Worm (Caenorhabditis elegans) whole organism, late embryonic: Measurements from ENCODE around the gene taf-7.2.

Source experiments
- C08G9.2 ChIP-seq: sonication (generic microtip); optimal IDR thresholded peaks from 2 replicates; lab custom pipeline; 2016; ENCODE audit warnings: mild to moderate bottlenecking, missing genetic modification characterization, moderate library complexity, missing compliant biosample characterization
- F13H6.1 ChIP-seq: sonication (generic microtip); optimal IDR thresholded peaks from 2 replicates; lab custom pipeline; 2016; ENCODE audit warnings: missing genetic modification characterization, missing compliant biosample characterization
- T23F11.4 ChIP-seq: fragments of 200-800 bp; sonication (Bioruptor generic); optimal IDR thresholded peaks from 2 replicates; lab custom pipeline; 2018; ENCODE audit warnings: mild to moderate bottlenecking, missing genetic modification characterization, missing compliant biosample characterization
- Y22D7AL.16 ChIP-seq: sonication (generic microtip); optimal IDR thresholded peaks from 2 replicates; lab custom pipeline; 2016; ENCODE audit warnings: missing genetic modification characterization, missing compliant biosample characterization
- ahr-1 ChIP-seq: sonication (generic microtip); optimal IDR thresholded peaks from 2 replicates; lab custom pipeline; 2016; ENCODE audit warnings: missing genetic modification characterization, missing compliant biosample characterization
- ama-1 ChIP-seq: fragments of 150-350 bp; optimal IDR thresholded peaks from 2 replicates; lab custom pipeline; 2014
- ceh-18 ChIP-seq: sonication (generic microtip); optimal IDR thresholded peaks from 2 replicates; lab custom pipeline; 2016; ENCODE audit warnings: missing genetic modification characterization, missing compliant biosample characterization
- ceh-19 ChIP-seq: fragments of 200-800 bp; sonication (Bioruptor generic); optimal IDR thresholded peaks from 2 replicates; lab custom pipeline; 2018; ENCODE audit warnings: mild to moderate bottlenecking, missing genetic modification characterization, missing compliant biosample characterization
- ceh-2 ChIP-seq: sonication (generic microtip); optimal IDR thresholded peaks from 2 replicates; lab custom pipeline; 2016; ENCODE audit warnings: missing genotype, missing genetic modification characterization, missing compliant biosample characterization
- ceh-24 ChIP-seq: sonication (generic microtip); optimal IDR thresholded peaks from 2 replicates; lab custom pipeline; 2016; ENCODE audit warnings: mild to moderate bottlenecking, missing genetic modification characterization, missing compliant biosample characterization
- ceh-30 ChIP-seq: fragments of 150-350 bp; optimal IDR thresholded peaks from 2 replicates; lab custom pipeline; 2014; ENCODE audit warnings: missing biosample characterization, missing genetic modification characterization
- ceh-31 ChIP-seq: sonication (generic microtip); optimal IDR thresholded peaks from 2 replicates; lab custom pipeline; 2016; ENCODE audit warnings: missing genetic modification characterization, missing compliant biosample characterization
- ceh-34 ChIP-seq: sonication (generic microtip); optimal IDR thresholded peaks from 2 replicates; lab custom pipeline; 2016; ENCODE audit warnings: mild to moderate bottlenecking, missing genetic modification characterization, missing compliant biosample characterization
- ceh-48 ChIP-seq: sonication (generic microtip); optimal IDR thresholded peaks from 2 replicates; lab custom pipeline; 2016; ENCODE audit warnings: missing genetic modification characterization, inconsistent platforms, missing compliant biosample characterization
- ceh-6 ChIP-seq: fragments of 200-800 bp; sonication (Bioruptor generic); optimal IDR thresholded peaks from 2 replicates; lab custom pipeline; 2018; ENCODE audit warnings: mild to moderate bottlenecking, missing genetic modification characterization, missing compliant biosample characterization
- ceh-9 ChIP-seq: sonication (generic microtip); optimal IDR thresholded peaks from 2 replicates; lab custom pipeline; 2016; ENCODE audit warnings: mild to moderate bottlenecking, missing genetic modification characterization, inconsistent platforms, missing compliant biosample characterization
- dve-1 ChIP-seq: sonication (generic microtip); optimal IDR thresholded peaks from 2 replicates; lab custom pipeline; 2017; ENCODE audit warnings: antibody characterized with exemption, mild to moderate bottlenecking, missing genetic modification characterization, missing compliant biosample characterization
- elt-2 ChIP-seq: sonication (generic microtip); optimal IDR thresholded peaks from 2 replicates; lab custom pipeline; 2016; ENCODE audit warnings: missing genetic modification reagents, missing genetic modification characterization, missing compliant biosample characterization
- ets-4 ChIP-seq: sonication (generic microtip); optimal IDR thresholded peaks from 2 replicates; lab custom pipeline; 2016; ENCODE audit warnings: missing genetic modification characterization, missing compliant biosample characterization
- eyg-1 ChIP-seq: sonication (generic microtip); optimal IDR thresholded peaks from 2 replicates; lab custom pipeline; 2016; ENCODE audit warnings: missing genotype, missing genetic modification characterization, missing compliant biosample characterization
- fax-1 ChIP-seq: sonication (generic microtip); optimal IDR thresholded peaks from 2 replicates; lab custom pipeline; 2016; ENCODE audit warnings: missing genotype, missing genetic modification characterization, missing compliant biosample characterization
- fkh-10 ChIP-seq: fragments of 150-350 bp; optimal IDR thresholded peaks from 2 replicates; lab custom pipeline; 2014; ENCODE audit warnings: missing biosample characterization, missing genetic modification reagents, missing genetic modification characterization
- fkh-6 ChIP-seq: sonication (generic microtip); optimal IDR thresholded peaks from 2 replicates; lab custom pipeline; 2016; ENCODE audit warnings: missing genetic modification characterization, missing compliant biosample characterization
- hlh-13 ChIP-seq: fragments of 200-800 bp; sonication (Bioruptor generic); optimal IDR thresholded peaks from 2 replicates; lab custom pipeline; 2018; ENCODE audit warnings: mild to moderate bottlenecking, missing genetic modification characterization, missing compliant biosample characterization
- hlh-30 ChIP-seq: sonication (generic microtip); optimal IDR thresholded peaks from 2 replicates; lab custom pipeline; 2017; ENCODE audit warnings: antibody characterized with exemption, missing genetic modification characterization, missing compliant biosample characterization; ENCODE audit not compliant: insufficient read depth
- hlh-6 ChIP-seq: sonication (generic microtip); optimal IDR thresholded peaks from 2 replicates; lab custom pipeline; 2016; ENCODE audit warnings: missing genotype, missing genetic modification characterization, missing compliant biosample characterization
- lin-11 ChIP-seq: fragments of 200-800 bp; sonication (Bioruptor generic); optimal IDR thresholded peaks from 2 replicates; lab custom pipeline; 2018; ENCODE audit warnings: mild to moderate bottlenecking, missing genetic modification characterization, missing compliant biosample characterization
- mec-3 ChIP-seq: sonication (generic microtip); optimal IDR thresholded peaks from 2 replicates; lab custom pipeline; 2016; ENCODE audit warnings: borderline replicate concordance, missing genetic modification characterization, missing compliant biosample characterization
- nfya-1 ChIP-seq: sonication (generic microtip); optimal IDR thresholded peaks from 2 replicates; lab custom pipeline; 2017; ENCODE audit warnings: missing genetic modification characterization, mild to moderate bottlenecking, missing compliant biosample characterization, antibody characterized with exemption, moderate library complexity
- nhr-232 ChIP-seq: sonication (generic microtip); optimal IDR thresholded peaks from 2 replicates; lab custom pipeline; 2016; ENCODE audit warnings: missing genetic modification characterization, missing compliant biosample characterization
- npax-4 ChIP-seq: sonication (generic microtip); optimal IDR thresholded peaks from 2 replicates; lab custom pipeline; 2016; ENCODE audit warnings: missing genetic modification characterization, missing compliant biosample characterization
- odd-2 ChIP-seq: sonication (generic microtip); optimal IDR thresholded peaks from 2 replicates; lab custom pipeline; 2017; ENCODE audit warnings: antibody characterized with exemption, mild to moderate bottlenecking, missing genetic modification characterization, missing compliant biosample characterization
- pag-3 ChIP-seq: sonication (generic microtip); optimal IDR thresholded peaks from 2 replicates; lab custom pipeline; 2016; ENCODE audit warnings: missing compliant biosample characterization, missing genetic modification characterization, borderline replicate concordance
- pax-1 ChIP-seq: fragments of 150-350 bp; optimal IDR thresholded peaks from 2 replicates; lab custom pipeline; 2014; ENCODE audit warnings: missing biosample characterization, missing genetic modification characterization
- pros-1 ChIP-seq: fragments of 150-350 bp; optimal IDR thresholded peaks from 2 replicates; lab custom pipeline; 2014; ENCODE audit warnings: missing biosample characterization, missing genetic modification reagents, missing genetic modification characterization
- ref-2 ChIP-seq: sonication (generic microtip); optimal IDR thresholded peaks from 2 replicates; lab custom pipeline; 2016; ENCODE audit warnings: missing genetic modification characterization, missing compliant biosample characterization
- rnt-1 ChIP-seq: sonication (generic microtip); optimal IDR thresholded peaks from 2 replicates; lab custom pipeline; 2016; ENCODE audit warnings: missing genetic modification characterization, missing compliant biosample characterization
- syd-9 ChIP-seq: sonication (generic microtip); optimal IDR thresholded peaks from 2 replicates; lab custom pipeline; 2016; ENCODE audit warnings: mild to moderate bottlenecking, missing genetic modification characterization, moderate library complexity, missing compliant biosample characterization
- tbx-2 ChIP-seq: sonication (generic microtip); optimal IDR thresholded peaks from 2 replicates; lab custom pipeline; 2016; ENCODE audit warnings: missing genetic modification characterization, missing compliant biosample characterization
- tbx-7 ChIP-seq: sonication (generic microtip); optimal IDR thresholded peaks from 2 replicates; lab custom pipeline; 2016; ENCODE audit warnings: missing genotype, missing genetic modification characterization, missing compliant biosample characterization
- ttx-3 ChIP-seq: sonication (generic microtip); optimal IDR thresholded peaks from 2 replicates; lab custom pipeline; 2016; ENCODE audit warnings: missing genetic modification reagents, missing genetic modification characterization, missing compliant biosample characterization
- unc-42 ChIP-seq: sonication (generic microtip); optimal IDR thresholded peaks from 2 replicates; lab custom pipeline; 2016; ENCODE audit warnings: missing genotype, missing genetic modification characterization, missing compliant biosample characterization
- unc-55 ChIP-seq: sonication (generic microtip); optimal IDR thresholded peaks from 2 replicates; lab custom pipeline; 2017; ENCODE audit warnings: missing biosample characterization, missing genetic modification reagents, missing genetic modification characterization
- ztf-16 ChIP-seq: sonication (generic microtip); optimal IDR thresholded peaks from 2 replicates; lab custom pipeline; 2017; ENCODE audit warnings: missing genetic modification characterization, missing compliant biosample characterization

The taf-7.2 gene

DNA sequence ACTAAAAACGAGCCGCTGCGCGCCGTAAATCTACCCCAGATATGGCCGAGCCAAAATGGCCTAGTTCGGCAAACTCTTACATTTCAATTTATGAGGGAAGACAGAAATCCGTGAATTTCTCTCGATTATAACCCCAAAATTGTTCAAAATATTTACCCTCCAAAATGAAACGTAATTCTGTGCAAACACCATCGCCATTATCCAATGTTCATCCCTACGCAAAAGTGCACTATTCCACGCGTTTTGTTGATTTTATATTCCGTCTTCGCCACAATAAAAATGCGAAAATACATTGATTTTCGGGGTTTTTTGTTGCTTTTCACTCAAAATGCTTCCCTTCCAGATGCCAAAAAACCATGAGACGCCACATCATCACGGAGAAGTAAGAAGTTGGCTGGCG is 38.0 kb upstream of the taf-7.2 start, which contains the start of gene hut-1:
hut-1 (plus strand) TSS at position 344 of the 400 bp plus-strand sequence.
- TF ChIP-seq unc-42 (tag; lab: Kevin White, UChicago) (peak; percentile 72), ceh-18 (tag; lab: Kevin White, UChicago) (no peak), Y22D7AL.16 (no peak), eyg-1 (no peak), dve-1 (tag; lab: Kevin White, UChicago) (no peak), T23F11.4 (GFP tag; lab: Kevin White, UChicago) (no peak), tbx-2 (tag; lab: Kevin White, UChicago) (no peak), lin-11 (tag; lab: Kevin White, UChicago) (no peak), ref-2 (tag; lab: Kevin White, UChicago) (peak; percentile 31), hlh-13 (GFP tag; lab: Kevin White, UChicago) (no peak), ceh-31 (tag; lab: Kevin White, UChicago) (peak; percentile 33), ceh-34 (tag; lab: Kevin White, UChicago) (no peak), ahr-1 (tag; lab: Kevin White, UChicago) (no peak), nhr-232 (no peak), syd-9 (tag; lab: Kevin White, UChicago) (no peak), ceh-30 (tag; lab: Kevin White, UChicago) (no peak), ceh-48 (peak; percentile 17), hlh-6 (tag; lab: Kevin White, UChicago) (no peak), ceh-6 (no peak), nfya-1 (peak; percentile 32), rnt-1 (tag; lab: Kevin White, UChicago) (no peak), fkh-6 (tag; lab: Kevin White, UChicago) (no peak), ceh-19 (GFP tag; lab: Kevin White, UChicago) (no peak), ztf-16 (tag; lab: Kevin White, UChicago) (no peak), ttx-3 (no peak), ceh-9 (tag; lab: Kevin White, UChicago) (no peak)

DNA sequence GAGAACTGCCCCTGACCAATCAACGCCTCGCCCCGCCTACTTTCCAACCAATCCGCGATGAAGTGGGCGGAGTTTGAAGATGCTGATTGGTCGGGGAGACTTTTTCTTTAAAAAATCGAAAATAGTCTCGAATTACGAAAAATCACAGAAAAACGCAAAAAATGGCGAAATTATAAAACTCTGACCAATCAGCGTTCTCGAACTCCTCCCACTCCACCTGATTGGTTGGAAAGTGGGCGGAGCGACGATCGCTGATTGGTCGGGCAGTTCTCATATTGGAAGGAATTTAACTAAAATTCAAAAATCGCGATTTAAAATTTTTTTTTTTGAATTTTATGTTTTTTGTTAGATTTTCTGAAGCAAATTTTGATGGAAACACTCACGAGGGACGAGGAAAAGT is 30.0 kb upstream of the taf-7.2 start:
- no peak for TF ChIP-seq ceh-6
- TF ChIP-seq nfya-1 = peak; percentile 91
- TF ChIP-seq, all 69 proteins: peak for 1

DNA sequence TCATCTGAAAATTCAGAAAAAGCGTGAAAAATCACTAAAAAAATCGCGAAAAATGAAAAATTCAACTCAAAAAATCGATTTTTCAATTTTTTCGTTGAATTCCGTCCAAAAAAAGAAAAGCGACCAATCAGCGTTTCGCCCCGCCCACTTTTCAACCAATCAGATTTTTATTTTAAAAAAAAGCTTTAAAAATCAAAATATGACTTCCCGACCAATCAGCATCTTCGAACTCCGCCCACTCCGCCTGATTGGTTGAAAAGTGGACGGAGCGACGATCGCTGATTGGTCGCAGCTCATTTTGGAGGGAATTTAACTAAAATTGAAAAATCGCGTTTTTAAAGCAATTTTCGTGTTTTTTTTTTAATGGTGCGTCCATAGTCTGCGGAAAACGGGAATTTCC is 29.2 kb upstream of the taf-7.2 start:
- TF ChIP-seq nfya-1 = peak; percentile 85
- no peak for TF ChIP-seq unc-55

DNA sequence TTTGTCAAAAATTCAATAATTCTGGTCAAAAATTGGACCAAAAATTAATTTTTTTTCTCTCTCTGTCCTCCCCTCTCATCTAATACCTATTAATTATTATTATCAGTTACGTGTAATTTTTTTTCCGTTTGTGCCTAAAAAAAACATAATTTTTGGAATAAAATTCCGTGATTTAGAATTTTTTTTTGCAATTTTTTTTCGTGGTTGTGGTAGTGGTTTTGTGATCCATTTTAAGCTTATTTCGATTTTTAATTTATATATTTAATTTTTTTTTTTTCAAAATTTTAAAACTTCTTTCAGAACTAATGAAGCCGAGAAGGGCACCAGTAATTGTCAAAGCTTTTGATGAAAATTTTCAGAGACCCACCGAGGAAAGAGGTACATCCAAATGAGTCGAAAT is 26.0 kb upstream of the taf-7.2 start, which contains the start of gene sas-1:
sas-1 (plus strand) TSS at position 301 of the 400 bp plus-strand sequence.
- TF ChIP-seq unc-55 = no peak
- TF ChIP-seq tbx-7 (tag; lab: Kevin White, UChicago) = no peak
- no peak for TF ChIP-seq dve-1 (tag; lab: Kevin White, UChicago)
- no peak for TF ChIP-seq odd-2 (tag; lab: Kevin White, UChicago)
- TF ChIP-seq C08G9.2 (tag; lab: Kevin White, UChicago) = no peak
- TF ChIP-seq elt-2 (tag; lab: Kevin White, UChicago) = no peak
- no peak for TF ChIP-seq ceh-24 (tag; lab: Kevin White, UChicago)
- TF ChIP-seq, all 69 proteins: peak for 0

DNA sequence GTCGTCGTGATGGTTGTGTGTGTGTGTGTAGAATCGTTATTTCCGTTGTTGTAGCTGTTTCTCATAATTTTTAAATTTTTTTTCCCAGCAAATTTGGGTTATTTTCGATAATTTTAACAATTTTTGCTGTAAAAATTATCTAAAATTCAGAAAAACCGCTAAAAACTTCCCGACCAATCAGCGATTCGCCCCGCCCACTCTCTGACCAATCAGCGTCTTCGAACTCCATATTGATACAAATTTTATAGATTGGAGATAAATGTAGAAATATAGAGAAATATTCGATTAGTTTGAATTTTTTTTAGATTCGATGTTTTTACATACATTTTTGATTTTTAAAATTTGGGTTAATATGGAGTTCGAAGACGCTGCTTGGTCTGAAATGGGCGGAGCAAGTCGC is 24.4 kb upstream of the taf-7.2 start:
- TF ChIP-seq tbx-2 (tag; lab: Kevin White, UChicago) (no peak), npax-4 (tag; lab: Kevin White, UChicago) (no peak), nfya-1 (peak; percentile 70)

DNA sequence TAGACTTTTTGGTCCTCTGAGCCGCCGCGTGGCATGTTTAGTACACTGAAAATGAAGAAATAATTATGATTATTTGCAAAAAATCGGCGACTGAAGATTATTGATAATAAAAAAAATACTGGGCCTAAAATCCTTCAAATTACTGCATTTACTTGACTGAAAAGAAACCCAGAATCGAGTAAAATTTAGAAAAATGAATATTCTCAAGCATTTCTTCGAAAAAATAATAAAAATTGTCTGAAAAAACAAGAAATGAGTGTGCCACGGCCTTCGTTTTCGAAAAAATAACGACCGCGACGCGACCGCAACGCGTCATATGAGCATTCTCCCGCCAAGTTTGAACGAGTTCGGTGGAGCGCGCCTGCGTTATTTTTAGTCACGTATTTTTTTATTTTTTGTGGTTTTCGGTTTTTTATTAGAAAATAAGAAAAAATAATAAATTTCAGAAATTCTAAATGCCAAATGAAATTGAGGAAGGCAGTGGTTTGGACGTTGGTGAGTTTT is 14.7 kb upstream of the taf-7.2 start, which contains the start of the genes rsp-3 and spin-4:
rsp-3 (minus strand) TSS at position 51 of the 504 bp plus-strand sequence.
spin-4 (plus strand) TSS at position 447 of the 504 bp plus-strand sequence.
- no peak for TF ChIP-seq lin-11 (tag; lab: Kevin White, UChicago)
- TF ChIP-seq Y22D7AL.16 = no peak
- TF ChIP-seq fax-1 (tag; lab: Kevin White, UChicago) = no peak
- no peak for TF ChIP-seq ceh-48
- no peak for TF ChIP-seq ceh-2 (tag; lab: Kevin White, UChicago)
- no peak for TF ChIP-seq ets-4
- no peak for TF ChIP-seq ceh-18 (tag; lab: Kevin White, UChicago)
- no peak for TF ChIP-seq F13H6.1 (tag; lab: Kevin White, UChicago)
- TF ChIP-seq eyg-1 = no peak
- peak; percentile 90 for TF ChIP-seq hlh-30
- no peak for TF ChIP-seq pag-3 (tag; lab: Kevin White, UChicago)
- TF ChIP-seq ama-1 (lab: Kevin White, UChicago) = no peak
- TF ChIP-seq T23F11.4 (GFP tag; lab: Kevin White, UChicago) = no peak
- TF ChIP-seq mec-3 = no peak
- peak; percentile 62 for TF ChIP-seq pax-1 (tag; lab: Kevin White, UChicago)
- TF ChIP-seq pros-1 (tag; lab: Kevin White, UChicago) = no peak
- TF ChIP-seq fkh-10 (GFP tag; lab: Kevin White, UChicago) = no peak
